Fruit fly (Drosophila melanogaster) whole organism, embryonic: ENCODE results near the gene ohgt.

ENCODE experiments used
- Atf-2 ChIP-seq: fragments of 200-800 bp; sonication (Bioruptor generic); optimal IDR thresholded peaks from 2 replicates; lab custom pipeline; 2016; ENCODE audit warnings: missing biosample characterization, missing genetic modification characterization
- CG10321 ChIP-seq: fragments of 200-800 bp; sonication (Bioruptor generic); IDR thresholded peaks from 2 replicates; pipeline ENCODE4 v1.3.6; 2022; ENCODE audit warnings: missing biosample characterization, missing genetic modification characterization
- CG10565 ChIP-seq: fragments of 200-800 bp; sonication (Bioruptor generic); optimal IDR thresholded peaks from 3 replicates; lab custom pipeline; 2016; ENCODE audit warnings: missing biosample characterization, mild to moderate bottlenecking, missing genetic modification characterization
- CG11560 ChIP-seq: fragments of 200-800 bp; sonication (Bioruptor generic); IDR thresholded peaks from 3 replicates; pipeline ENCODE4 v1.3.6; 2022; ENCODE audit warnings: missing biosample characterization, missing genetic modification characterization
- CG12104 ChIP-seq: fragments of 200-800 bp; sonication (Bioruptor generic); optimal IDR thresholded peaks from 3 replicates; lab custom pipeline; 2016; ENCODE audit warnings: missing biosample characterization, missing genetic modification characterization
- CG12155 ChIP-seq: fragments of 200-800 bp; sonication (Bioruptor generic); optimal IDR thresholded peaks from 3 replicates; lab custom pipeline; 2016; ENCODE audit warnings: missing biosample characterization, missing genetic modification characterization
- CG14860 ChIP-seq: fragments of 200-800 bp; sonication (Bioruptor generic); IDR thresholded peaks from 3 replicates; pipeline ENCODE4 v1.3.6; 2022; ENCODE audit warnings: missing biosample characterization, missing genetic modification characterization; ENCODE audit not compliant: partially characterized antibody
- CG14965 ChIP-seq: fragments of 200-800 bp; sonication (Bioruptor generic); optimal IDR thresholded peaks from 2 replicates; lab custom pipeline; 2016; ENCODE audit warnings: missing biosample characterization, missing genetic modification characterization, borderline replicate concordance
- CG18262 ChIP-seq: fragments of 200-800 bp; optimal IDR thresholded peaks from 3 replicates; lab custom pipeline; 2019; ENCODE audit warnings: missing biosample characterization, mild to moderate bottlenecking, missing genetic modification characterization, moderate library complexity
- CG4424 ChIP-seq: fragments of 200-800 bp; sonication (Bioruptor generic); optimal IDR thresholded peaks from 3 replicates; lab custom pipeline; 2016; ENCODE audit warnings: missing biosample characterization, missing genetic modification characterization
- CG5953 ChIP-seq: fragments of 200-800 bp; sonication (Bioruptor generic); IDR thresholded peaks from 2 replicates; pipeline ENCODE4 v1.3.6; 2022; ENCODE audit warnings: missing biosample characterization, missing genetic modification characterization
- CG6765 ChIP-seq: fragments of 200-800 bp; sonication (Bioruptor generic); optimal IDR thresholded peaks from 3 replicates; lab custom pipeline; 2017; ENCODE audit warnings: missing biosample characterization, mild to moderate bottlenecking, missing genetic modification characterization
- CG7839 ChIP-seq: fragments of 200-800 bp; sonication (Bioruptor generic); optimal IDR thresholded peaks from 3 replicates; lab custom pipeline; 2018; ENCODE audit warnings: missing biosample characterization, mild to moderate bottlenecking, missing genetic modification characterization, moderate library complexity
- CG8944 ChIP-seq: fragments of 200-800 bp; sonication (Bioruptor generic); optimal IDR thresholded peaks from 3 replicates; lab custom pipeline; 2016; ENCODE audit warnings: missing biosample characterization, missing genetic modification characterization
- CHES-1-like ChIP-seq: fragments of 200-800 bp; sonication (Bioruptor generic); optimal IDR thresholded peaks from 2 replicates; lab custom pipeline; 2016; ENCODE audit warnings: missing biosample characterization, missing genetic modification characterization
- CrebB ChIP-seq: fragments of 200-800 bp; sonication (Bioruptor generic); optimal IDR thresholded peaks from 3 replicates; lab custom pipeline; 2018; ENCODE audit warnings: missing biosample characterization, mild to moderate bottlenecking, missing genetic modification characterization
- Dref ChIP-seq: fragments of 200-800 bp; sonication (Bioruptor generic); IDR thresholded peaks from 2 replicates; pipeline ENCODE4 v1.3.6; 2022; ENCODE audit warnings: missing biosample characterization, missing genetic modification characterization
- Elba2 ChIP-seq: fragments of 200-800 bp; sonication (Bioruptor generic); optimal IDR thresholded peaks from 3 replicates; lab custom pipeline; 2016; ENCODE audit warnings: missing biosample characterization, missing genetic modification characterization
- Ets65A ChIP-seq: fragments of 200-800 bp; sonication (Bioruptor generic); peaks from one replicate; lab custom pipeline; 2016; ENCODE audit warnings: missing biosample characterization, missing genetic modification characterization
- HHEX ChIP-seq: fragments of 200-800 bp; sonication (Bioruptor generic); optimal IDR thresholded peaks from 3 replicates; lab custom pipeline; 2017; ENCODE audit warnings: missing biosample characterization, mild to moderate bottlenecking, missing genetic modification characterization, missing genetic modification reagents
- HmgZ ChIP-seq: fragments of 200-800 bp; sonication (Bioruptor generic); optimal IDR thresholded peaks from 2 replicates; lab custom pipeline; 2018; ENCODE audit warnings: missing biosample characterization, mild to moderate bottlenecking, missing genetic modification characterization
- Hr3 ChIP-seq: fragments of 200-800 bp; sonication (Bioruptor generic); optimal IDR thresholded peaks from 3 replicates; lab custom pipeline; 2016; ENCODE audit warnings: missing biosample characterization, missing genetic modification characterization
- Hsf ChIP-seq: fragments of 200-800 bp; sonication (Bioruptor generic); optimal IDR thresholded peaks from 3 replicates; lab custom pipeline; 2016; ENCODE audit warnings: missing biosample characterization, missing genetic modification characterization
- Kr ChIP-seq: fragments of 200-800 bp; sonication (Bioruptor generic); optimal IDR thresholded peaks from 2 replicates; lab custom pipeline; 2017; ENCODE audit warnings: missing biosample characterization, mild to moderate bottlenecking, missing genetic modification characterization
- Max ChIP-seq: fragments of 200-800 bp; sonication (Bioruptor generic); optimal IDR thresholded peaks from 2 replicates; lab custom pipeline; 2016; ENCODE audit warnings: missing biosample characterization, mild to moderate bottlenecking, missing genetic modification characterization
- NC2α ChIP-seq: fragments of 200-800 bp; sonication (Bioruptor generic); optimal IDR thresholded peaks from 2 replicates; lab custom pipeline; 2016; ENCODE audit warnings: missing biosample characterization, missing genetic modification characterization
- Oli ChIP-seq: fragments of 200-800 bp; sonication (Bioruptor generic); optimal IDR thresholded peaks from 2 replicates; lab custom pipeline; 2018; ENCODE audit warnings: missing biosample characterization, mild to moderate bottlenecking, missing genetic modification characterization, moderate library complexity
- Pdp1 ChIP-seq, 2 experiments: fragments of 200-800 bp; sonication (Bioruptor generic); optimal IDR thresholded peaks; 3 replicates each; lab custom pipeline; 2016; ENCODE audit warnings: missing biosample characterization in 2 of 2, missing genetic modification characterization in 2 of 2, mild to moderate bottlenecking in 1 of 2, moderate library complexity in 1 of 2
- Sox102F ChIP-seq: fragments of 200-800 bp; sonication (Bioruptor generic); optimal IDR thresholded peaks from 2 replicates; lab custom pipeline; 2018; ENCODE audit warnings: missing biosample characterization, mild to moderate bottlenecking, missing genetic modification characterization, moderate library complexity
- Spps ChIP-seq: fragments of 200-800 bp; sonication (Bioruptor generic); optimal IDR thresholded peaks from 2 replicates; lab custom pipeline; 2018; ENCODE audit warnings: missing biosample characterization, mild to moderate bottlenecking, missing genetic modification characterization
- Taf1 ChIP-seq: fragments of 200-800 bp; sonication (Bioruptor generic); IDR thresholded peaks from 2 replicates; pipeline ENCODE4 v1.3.6; 2022; ENCODE audit warnings: missing biosample characterization, missing genetic modification characterization
- Vsx1 ChIP-seq: fragments of 200-800 bp; sonication (Bioruptor generic); optimal IDR thresholded peaks from 2 replicates; lab custom pipeline; 2017; ENCODE audit warnings: missing biosample characterization, mild to moderate bottlenecking, missing genetic modification characterization, missing genetic modification reagents
- crp ChIP-seq, 2 experiments: fragments of 200-800 bp; sonication (Bioruptor generic); optimal IDR thresholded peaks; 2 replicates in 1 of 2; 3 replicates in 1 of 2; lab custom pipeline; 2017; ENCODE audit warnings: missing biosample characterization in 2 of 2, missing genetic modification characterization in 2 of 2, mild to moderate bottlenecking in 1 of 2, moderate library complexity in 1 of 2
- fd64A ChIP-seq: fragments of 200-800 bp; sonication (Bioruptor generic); optimal IDR thresholded peaks from 3 replicates; lab custom pipeline; 2018; ENCODE audit warnings: missing biosample characterization, mild to moderate bottlenecking, missing genetic modification characterization
- gfzf ChIP-seq: fragments of 200-800 bp; sonication (Bioruptor generic); optimal IDR thresholded peaks from 2 replicates; lab custom pipeline; 2016; ENCODE audit warnings: missing biosample characterization, mild to moderate bottlenecking, missing genetic modification characterization, moderate library complexity
- gsb ChIP-seq: fragments of 200-800 bp; sonication (Bioruptor generic); IDR thresholded peaks from 2 replicates; pipeline ENCODE4 v1.3.6; 2022; ENCODE audit warnings: missing biosample characterization, missing genetic modification characterization
- her ChIP-seq: fragments of 200-800 bp; sonication (Bioruptor generic); optimal IDR thresholded peaks from 2 replicates; lab custom pipeline; 2016; ENCODE audit warnings: missing biosample characterization, missing genetic modification characterization
- hth ChIP-seq: fragments of >200 bp; optimal IDR thresholded peaks from 2 replicates; lab custom pipeline; 2017; ENCODE audit warnings: inconsistent platforms
- inv ChIP-seq: fragments of 200-800 bp; sonication (Bioruptor generic); IDR thresholded peaks from 2 replicates; pipeline ENCODE4 v1.3.6; 2022; ENCODE audit warnings: missing biosample characterization, missing genetic modification characterization; ENCODE audit not compliant: partially characterized antibody
- ken ChIP-seq: fragments of 200-800 bp; sonication (Bioruptor generic); IDR thresholded peaks from 3 replicates; pipeline ENCODE4 v1.3.6; 2022; ENCODE audit warnings: missing biosample characterization, missing genetic modification characterization
- lilli ChIP-seq: fragments of 200-800 bp; sonication (Bioruptor generic); optimal IDR thresholded peaks from 3 replicates; lab custom pipeline; 2016; ENCODE audit warnings: missing biosample characterization, missing genetic modification characterization
- oc ChIP-seq: fragments of 200-800 bp; sonication (Bioruptor generic); optimal IDR thresholded peaks from 2 replicates; lab custom pipeline; 2018; ENCODE audit warnings: missing biosample characterization, mild to moderate bottlenecking, missing genetic modification characterization, moderate library complexity
- phol ChIP-seq: fragments of 200-800 bp; sonication (Bioruptor generic); optimal IDR thresholded peaks from 3 replicates; lab custom pipeline; 2018; ENCODE audit warnings: missing biosample characterization, mild to moderate bottlenecking, missing genetic modification characterization, moderate library complexity
- prd ChIP-seq, 3 experiments: fragments of >200 bp in 2 of 3; fragments of 200-800 bp in 1 of 3; sonication (Bioruptor generic) in 1 of 3; optimal IDR thresholded peaks in 2 of 3; IDR thresholded peaks in 1 of 3; 2 replicates in 2 of 3; 3 replicates in 1 of 3; pipeline versions ENCODE4 v1.3.6 to Lab custom; 2017 to 2022; ENCODE audit warnings: missing biosample characterization in 1 of 3, missing genetic modification characterization in 1 of 3
- pros ChIP-seq: fragments of 200-800 bp; sonication (Bioruptor generic); optimal IDR thresholded peaks from 3 replicates; lab custom pipeline; 2019; ENCODE audit warnings: missing biosample characterization, mild to moderate bottlenecking, missing genetic modification characterization, moderate library complexity
- ranshi ChIP-seq: fragments of 200-800 bp; sonication (Bioruptor generic); IDR thresholded peaks from 2 replicates; pipeline ENCODE4 v1.3.6; 2022; ENCODE audit warnings: missing biosample characterization, missing genetic modification characterization
- sisA ChIP-seq: fragments of 200-800 bp; sonication (Bioruptor generic); IDR thresholded peaks from 2 replicates; pipeline ENCODE4 v1.3.6; 2022; ENCODE audit warnings: missing biosample characterization, missing genetic modification characterization
- sna ChIP-seq: fragments of 200-800 bp; sonication (Bioruptor generic); IDR thresholded peaks from 2 replicates; pipeline ENCODE4 v1.3.6; 2022; ENCODE audit warnings: missing biosample characterization, missing genetic modification characterization; ENCODE audit not compliant: partially characterized antibody
- sob ChIP-seq: fragments of 200-800 bp; sonication (Bioruptor generic); IDR thresholded peaks from 2 replicates; pipeline ENCODE4 v1.3.6; 2022; ENCODE audit warnings: missing biosample characterization, missing genetic modification characterization

ohgt gene

DNA sequence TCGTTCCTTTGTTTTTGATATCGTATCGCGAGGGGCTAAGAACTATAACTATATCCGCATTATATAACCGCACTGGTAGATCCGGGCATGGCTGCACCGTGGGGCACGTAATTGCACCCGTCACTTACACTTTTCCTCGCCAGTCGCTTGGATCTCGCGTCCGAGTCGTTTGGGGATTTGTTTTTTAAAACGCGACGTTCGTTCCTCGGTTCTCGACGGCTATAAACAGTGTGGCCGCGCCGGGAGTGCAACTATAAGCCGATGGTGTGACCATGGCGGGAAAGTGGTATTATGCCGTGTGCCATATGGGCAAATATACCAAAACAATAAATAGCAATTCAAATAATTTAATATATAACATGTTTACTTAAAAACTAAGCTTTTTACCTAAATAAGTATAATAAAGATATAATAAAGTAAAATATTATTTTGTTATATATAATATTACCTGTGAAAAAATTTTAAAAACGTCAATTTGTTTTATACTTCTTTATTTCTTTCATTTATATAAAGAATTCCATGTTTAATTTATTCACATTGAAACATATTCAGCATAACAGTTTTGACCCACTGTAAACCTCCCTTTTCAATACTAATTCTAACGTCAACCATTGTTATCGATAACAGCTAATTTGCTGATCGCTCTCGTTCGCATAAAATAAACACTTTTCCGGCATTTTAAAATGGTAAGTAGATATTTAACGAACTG is 6.2 kb upstream of the ohgt start, which contains the start of the genes Mical and CG3909 (continued):
- TF ChIP-seq Pdp1 (GFP tag; optimal IDR thresholded peaks at IDR 0.05; lab: Kevin White, UChicago) (peak; percentile 60 to 91), prd (optimal IDR thresholded peaks at IDR 0.05; lab: Kevin White, UChicago) (no peak), prd (GFP tag; IDR thresholded peaks at IDR 0.05; lab: Robert Waterston, UW) (peak; percentile 91), Hr3 (GFP tag; lab: Kevin White, UChicago) (peak; percentile 84), Hsf (GFP tag; lab: Kevin White, UChicago) (peak; percentile 63), CG11560 (peak; percentile 45; the same call in 1 of the 3 replicates), CG12104 (GFP tag; lab: Kevin White, UChicago) (peak; percentile 80), fd64A (peak; percentile 4), HHEX (GFP tag; lab: Kevin White, UChicago) (peak; percentile 63), Max (GFP tag; lab: Kevin White, UChicago) (peak; percentile 31), CG7839 (tag; lab: Kevin White, UChicago) (peak; percentile 90), Kr (GFP tag; lab: Kevin White, UChicago) (no peak), pros (GFP tag; lab: Kevin White, UChicago) (no peak), ken (GFP tag; lab: Robert Waterston, UW) (peak; percentile 84), Dref (GFP tag; lab: Robert Waterston, UW) (peak; percentile 70), CG8944 (GFP tag; lab: Kevin White, UChicago) (no peak), crp (GFP tag; optimal IDR thresholded peaks at IDR 0.05; lab: Kevin White, UChicago) (peak in 1 of 2 experiments; percentile 58), Spps (peak; percentile 37), sob (GFP tag; lab: Robert Waterston, UW) (peak; percentile 88), NC2α (no peak), lilli (GFP tag; lab: Kevin White, UChicago) (peak; percentile 66), Sox102F (GFP tag; lab: Kevin White, UChicago) (peak; percentile 89), CHES-1-like (peak; percentile 52), CG6765 (GFP tag; lab: Kevin White, UChicago) (peak; percentile 73), gsb (GFP tag; lab: Robert Waterston, UW) (peak; percentile 76), CrebB (tag; lab: Kevin White, UChicago) (peak; percentile 5), sisA (GFP tag; lab: Robert Waterston, UW) (peak; percentile 80), gfzf (peak; percentile 81), Atf-2 (GFP tag; lab: Kevin White, UChicago) (peak; percentile 22), sna (GFP tag; lab: Robert Waterston, UW) (peak; percentile 42; the same call in 1 of the 2 replicates), hth (lab: Kevin White, UChicago) (no peak), Vsx1 (GFP tag; lab: Kevin White, UChicago) (peak; percentile 96), Oli (tag; lab: Kevin White, UChicago) (peak; percentile 74), oc (tag; lab: Kevin White, UChicago) (peak; percentile 71), CG10565 (no peak), inv (GFP tag; lab: Robert Waterston, UW) (peak; percentile 32), Elba2 (GFP tag; lab: Kevin White, UChicago) (no peak), CG10321 (GFP tag; lab: Robert Waterston, UW) (peak; percentile 43; the same call in 1 of the 2 replicates), CG4424 (GFP tag; lab: Kevin White, UChicago) (peak; percentile 72), CG5953 (GFP tag; lab: Robert Waterston, UW) (peak; percentile 67), ranshi (GFP tag; lab: Robert Waterston, UW) (peak; percentile 91), CG18262 (tag; lab: Kevin White, UChicago) (peak; percentile 91), Ets65A (GFP tag; lab: Kevin White, UChicago) (peak; percentile 90), CG14860 (GFP tag; lab: Robert Waterston, UW) (peak; percentile 41; the same call in 2 of the 3 replicates), her (no peak), phol (tag; lab: Kevin White, UChicago) (peak; percentile 92), HmgZ (tag; lab: Kevin White, UChicago) (peak; percentile 69), CG12155 (GFP tag; lab: Kevin White, UChicago) (peak; percentile 81), Taf1 (peak; percentile 87), CG14965 (no peak)
